Worm (Caenorhabditis elegans) whole organism, young adult: ENCODE results near the gene rps-4.

Source experiments
- B0336.3 ChIP-seq: fragments of 200-800 bp; sonication (Bioruptor generic); IDR thresholded peaks from 2 replicates; pipeline ENCODE4 v1.3.6; 2022; ENCODE audit warnings: missing genetic modification characterization, missing compliant biosample characterization
- F10E7.11 ChIP-seq: sonication (generic microtip); optimal IDR thresholded peaks from 2 replicates; lab custom pipeline; 2017; ENCODE audit warnings: mild to moderate bottlenecking, missing genetic modification characterization, moderate library complexity, missing compliant biosample characterization
- F22D6.2 ChIP-seq: sonication (generic microtip); optimal IDR thresholded peaks from 2 replicates; lab custom pipeline; 2016; ENCODE audit warnings: mild to moderate bottlenecking, missing genetic modification characterization, missing compliant biosample characterization
- F49E8.2 ChIP-seq: sonication (generic microtip); optimal IDR thresholded peaks from 3 replicates; lab custom pipeline; 2017; ENCODE audit warnings: missing genetic modification characterization, mild to moderate bottlenecking, missing compliant biosample characterization, antibody characterized with exemption, moderate library complexity; ENCODE audit not compliant: insufficient read depth
- F57A8.1 ChIP-seq: fragments of 200-800 bp; sonication (Bioruptor generic); optimal IDR thresholded peaks from 2 replicates; lab custom pipeline; 2018; ENCODE audit warnings: mild to moderate bottlenecking, missing genetic modification characterization, moderate library complexity, missing compliant biosample characterization
- F57C9.4 ChIP-seq: sonication (generic microtip); optimal IDR thresholded peaks from 2 replicates; lab custom pipeline; 2017; ENCODE audit warnings: mild to moderate bottlenecking, missing genetic modification characterization, missing compliant biosample characterization
- K12H6.12 ChIP-seq: fragments of 200-800 bp; sonication (Bioruptor generic); optimal IDR thresholded peaks from 2 replicates; lab custom pipeline; 2018; ENCODE audit warnings: mild to moderate bottlenecking, missing genetic modification characterization, missing compliant biosample characterization
- attf-3 ChIP-seq: fragments of 200-800 bp; sonication (Bioruptor generic); conservative IDR thresholded peaks from 2 replicates; pipeline ENCODE4 v1.3.6; 2022; ENCODE audit warnings: missing genetic modification reagents, missing genetic modification characterization, missing compliant biosample characterization
- cebp-1 ChIP-seq, 2 experiments: fragments of 200-800 bp in 1 of 2; sonication (Bioruptor generic) in 1 of 2; sonication (generic microtip) in 1 of 2; IDR thresholded peaks in 1 of 2; optimal IDR thresholded peaks in 1 of 2; 2 replicates each; pipeline versions ENCODE4 v1.3.6 to Lab custom; 2017 to 2022; ENCODE audit warnings: missing compliant biosample characterization in 2 of 2, missing genetic modification characterization in 2 of 2, mild to moderate bottlenecking in 1 of 2, missing genetic modification reagents in 1 of 2, moderate library complexity in 1 of 2
- ceh-91 ChIP-seq: fragments of 200-800 bp; sonication (Bioruptor generic); IDR thresholded peaks from 2 replicates; pipeline ENCODE4 v1.3.6; 2022; ENCODE audit warnings: missing genetic modification reagents, missing genetic modification characterization, missing compliant biosample characterization
- die-1 ChIP-seq: sonication (generic microtip); optimal IDR thresholded peaks from 2 replicates; lab custom pipeline; 2016; ENCODE audit warnings: missing genotype, mild to moderate bottlenecking, missing genetic modification characterization, missing compliant biosample characterization
- efl-1 ChIP-seq: fragments of 150-350 bp; optimal IDR thresholded peaks from 2 replicates; lab custom pipeline; 2014; ENCODE audit warnings: missing biosample characterization, missing genetic modification reagents, missing genetic modification characterization
- egrh-3 ChIP-seq: fragments of 200-800 bp; sonication (Bioruptor generic); IDR thresholded peaks from 2 replicates; pipeline ENCODE4 v1.3.6; 2022; ENCODE audit warnings: missing genetic modification reagents, missing genetic modification characterization, missing compliant biosample characterization
- gei-17 ChIP-seq: fragments of 200-800 bp; sonication (Bioruptor generic); optimal IDR thresholded peaks from 2 replicates; lab custom pipeline; 2018; ENCODE audit warnings: mild to moderate bottlenecking, missing genetic modification characterization, missing compliant biosample characterization
- him-1 ChIP-seq: sonication (generic microtip); optimal IDR thresholded peaks from 2 replicates; lab custom pipeline; 2016; ENCODE audit warnings: missing genotype, missing genetic modification reagents, missing genetic modification characterization, missing compliant biosample characterization
- lin-35 ChIP-seq, 3 experiments: fragments of 150-350 bp in 2 of 3; sonication (generic microtip) in 1 of 3; optimal IDR thresholded peaks; 2 replicates each; lab custom pipeline; 2014 to 2018; ENCODE audit warnings: missing biosample characterization in 3 of 3, missing genetic modification characterization in 3 of 3, missing genetic modification reagents in 3 of 3
- madf-6 ChIP-seq: fragments of 200-800 bp; sonication (Bioruptor generic); IDR thresholded peaks from 2 replicates; pipeline ENCODE4 v1.3.6; 2022; ENCODE audit warnings: missing genetic modification reagents, missing genetic modification characterization, missing compliant biosample characterization
- mel-28 ChIP-seq: sonication (generic microtip); optimal IDR thresholded peaks from 2 replicates; lab custom pipeline; 2016; ENCODE audit warnings: borderline replicate concordance, mild to moderate bottlenecking, missing genetic modification characterization, missing compliant biosample characterization
- mes-4 ChIP-seq: sonication (generic microtip); optimal IDR thresholded peaks from 2 replicates; lab custom pipeline; 2016; ENCODE audit warnings: missing genotype, missing genetic modification characterization, missing compliant biosample characterization
- nfyb-1 ChIP-seq: fragments of 200-800 bp; sonication (Bioruptor generic); IDR thresholded peaks from 2 replicates; pipeline ENCODE4 v1.3.6; 2022; ENCODE audit warnings: missing genetic modification reagents, missing genetic modification characterization, missing compliant biosample characterization
- nhr-179 ChIP-seq: sonication (generic microtip); optimal IDR thresholded peaks from 2 replicates; lab custom pipeline; 2016; ENCODE audit warnings: mild to moderate bottlenecking, missing genetic modification characterization, missing compliant biosample characterization
- nhr-80 ChIP-seq: sonication (generic microtip); optimal IDR thresholded peaks from 2 replicates; lab custom pipeline; 2016; ENCODE audit warnings: missing genetic modification characterization, missing compliant biosample characterization
- repo-1 ChIP-seq: sonication (generic microtip); optimal IDR thresholded peaks from 2 replicates; lab custom pipeline; 2017; ENCODE audit warnings: mild to moderate bottlenecking, missing genetic modification characterization, missing compliant biosample characterization
- rpc-1 ChIP-seq, 2 experiments: fragments of 150-350 bp in 1 of 2; sonication (generic microtip) in 1 of 2; optimal IDR thresholded peaks; 2 replicates each; lab custom pipeline; 2014 to 2018; ENCODE audit warnings: missing biosample characterization in 1 of 2, missing genetic modification characterization in 1 of 2, missing genetic modification reagents in 1 of 2, missing genotype in 1 of 2
- snpc-1.3 ChIP-seq: sonication (generic microtip); optimal IDR thresholded peaks from 2 replicates; lab custom pipeline; 2017; ENCODE audit warnings: missing genetic modification characterization, mild to moderate bottlenecking, missing compliant biosample characterization, antibody characterized with exemption, moderate library complexity, missing genotype, missing genetic modification reagents; ENCODE audit not compliant: insufficient read depth
- snpc-4 ChIP-seq, 5 experiments: fragments of 150-350 bp in 1 of 5; sonication (generic microtip) in 4 of 5; optimal IDR thresholded peaks; 2 replicates each; lab custom pipeline; 2014 to 2018; ENCODE audit warnings: missing genetic modification characterization in 5 of 5, missing biosample characterization in 3 of 5, antibody characterized with exemption in 2 of 5, mild to moderate bottlenecking in 2 of 5, missing compliant biosample characterization in 2 of 5, missing genotype in 2 of 5, moderate library complexity in 2 of 5, missing genetic modification reagents in 1 of 5
- sptf-2 ChIP-seq: fragments of 200-800 bp; sonication (Bioruptor generic); optimal IDR thresholded peaks from 2 replicates; lab custom pipeline; 2018; ENCODE audit warnings: mild to moderate bottlenecking, missing genetic modification characterization, missing compliant biosample characterization
- tlf-1 ChIP-seq: fragments of 200-800 bp; sonication (Bioruptor generic); optimal IDR thresholded peaks from 2 replicates; lab custom pipeline; 2018; ENCODE audit warnings: mild to moderate bottlenecking, missing genetic modification characterization, missing compliant biosample characterization
- unc-62 ChIP-seq: fragments of 150-350 bp; optimal IDR thresholded peaks from 2 replicates; lab custom pipeline; 2014; ENCODE audit warnings: missing biosample characterization, missing genetic modification reagents, missing genetic modification characterization
- zfh-2 ChIP-seq: fragments of 200-800 bp; sonication (Bioruptor generic); conservative IDR thresholded peaks from 2 replicates; pipeline ENCODE4 v1.3.6; 2022; ENCODE audit warnings: missing genetic modification reagents, missing genetic modification characterization, missing compliant biosample characterization
- ztf-18 ChIP-seq: sonication (generic microtip); optimal IDR thresholded peaks from 2 replicates; lab custom pipeline; 2016; ENCODE audit warnings: missing genotype, mild to moderate bottlenecking, missing genetic modification characterization, missing compliant biosample characterization
- ztf-3 ChIP-seq: fragments of 200-800 bp; sonication (Bioruptor generic); optimal IDR thresholded peaks from 2 replicates; lab custom pipeline; 2018; ENCODE audit warnings: mild to moderate bottlenecking, missing genetic modification characterization, missing compliant biosample characterization

rps-4 gene

DNA sequence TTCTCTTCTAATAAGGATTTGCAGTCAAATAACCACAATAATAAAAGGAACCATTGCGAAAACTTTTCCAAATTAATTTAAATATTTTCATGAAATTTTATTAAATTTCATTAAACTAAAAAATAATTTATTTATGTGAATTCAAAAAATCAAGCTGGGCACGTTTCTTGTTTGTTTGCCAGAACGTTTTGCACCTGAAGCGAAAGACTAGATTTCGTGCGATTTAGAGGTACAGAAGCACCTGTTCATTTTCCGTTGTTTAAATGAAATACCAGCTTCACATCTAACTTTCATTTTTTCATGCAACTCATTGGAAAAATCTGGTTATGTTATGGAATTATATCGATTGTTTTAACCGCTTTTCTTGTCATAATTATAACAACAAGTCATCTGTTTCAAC lies 12.4 kb downstream of the rps-4 start, which contains the start of gene srg-48 (continued):
- TF ChIP-seq nhr-80: no peak

DNA sequence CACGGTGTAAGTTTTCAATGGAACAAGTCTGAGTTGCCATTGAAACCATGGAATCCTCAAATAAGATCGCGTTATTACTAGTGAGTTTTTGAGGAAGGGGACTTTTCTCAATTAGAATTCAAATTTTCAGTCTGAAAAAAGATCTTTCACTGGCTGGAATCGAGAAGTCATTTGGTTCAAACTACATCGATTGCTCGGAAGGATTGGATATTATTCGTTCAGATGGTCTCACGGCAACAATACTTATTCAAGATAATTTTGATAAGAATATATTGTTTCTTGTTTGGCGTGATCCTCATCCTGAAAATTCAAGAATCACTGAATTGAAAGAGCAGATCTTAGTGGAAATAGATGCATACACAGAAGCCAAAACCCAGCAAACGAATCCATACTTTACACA lies 17.0 kb downstream of the rps-4 start:
- no peak for TF ChIP-seq sptf-2 (GFP tag; lab: Kevin White, UChicago)
- no peak for TF ChIP-seq mel-28 (tag; lab: Kevin White, UChicago)
- TF ChIP-seq F22D6.2 (tag; lab: Kevin White, UChicago): no peak
- TF ChIP-seq, all 124 proteins: peak for 0

DNA sequence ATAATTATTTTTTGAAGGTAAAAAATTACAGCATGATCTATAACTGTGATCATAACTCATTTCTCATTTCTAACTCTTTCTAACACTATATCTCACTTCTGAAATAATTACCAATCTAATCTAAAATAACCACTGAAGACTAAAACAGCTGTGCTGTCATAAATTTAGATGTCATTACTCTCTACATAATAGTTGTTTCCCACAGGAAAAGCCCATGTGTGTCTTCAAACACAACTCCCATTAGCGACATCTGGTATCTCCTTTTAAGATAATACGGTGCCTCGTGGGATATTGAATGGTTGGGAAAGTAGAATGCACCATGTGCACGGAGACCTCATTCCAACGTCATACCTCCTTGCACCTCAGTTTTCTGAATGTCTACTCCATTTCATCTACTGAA lies 19.5 kb downstream of the rps-4 start, which contains the start of gene Y43B11AL.1:
Gene Y43B11AL.1, plus strand, starts transcription at position 301 of the 400 bp plus-strand sequence.
- no peak for TF ChIP-seq snpc-1.3 (tag; lab: Kevin White, UChicago)
- TF ChIP-seq F49E8.2: no peak
- TF ChIP-seq madf-6: no peak

DNA sequence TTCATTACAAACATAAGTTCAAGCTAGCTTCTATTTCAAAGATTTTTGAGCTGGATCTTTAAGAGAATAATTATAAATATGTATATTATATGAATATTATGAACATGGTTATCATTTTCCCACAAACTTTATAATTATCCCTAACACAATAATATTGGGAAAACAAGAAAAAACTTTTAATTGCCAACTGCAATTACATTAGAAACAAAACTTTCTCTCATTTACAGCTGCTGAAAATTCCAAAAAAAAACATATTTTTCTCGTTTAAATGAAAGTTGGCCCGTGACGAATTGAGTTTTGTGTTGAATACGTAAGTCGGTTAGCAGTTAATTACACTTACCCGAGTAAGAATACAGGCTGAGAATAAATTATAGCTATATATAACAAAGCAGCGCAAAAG lies 21.8 kb downstream of the rps-4 start:
- TF ChIP-seq efl-1 (GFP tag; lab: Kevin White, UChicago) (no peak), attf-3 (no peak), F10E7.11 (tag; lab: Kevin White, UChicago) (no peak), nfyb-1 (no peak), nhr-179 (no peak), ztf-3 (GFP tag; lab: Kevin White, UChicago) (no peak), tlf-1 (no peak), ztf-18 (no peak), B0336.3 (GFP tag; lab: Robert Waterston, UW) (no peak), F57A8.1 (GFP tag; lab: Kevin White, UChicago) (no peak), gei-17 (GFP tag; lab: Kevin White, UChicago) (no peak)

DNA sequence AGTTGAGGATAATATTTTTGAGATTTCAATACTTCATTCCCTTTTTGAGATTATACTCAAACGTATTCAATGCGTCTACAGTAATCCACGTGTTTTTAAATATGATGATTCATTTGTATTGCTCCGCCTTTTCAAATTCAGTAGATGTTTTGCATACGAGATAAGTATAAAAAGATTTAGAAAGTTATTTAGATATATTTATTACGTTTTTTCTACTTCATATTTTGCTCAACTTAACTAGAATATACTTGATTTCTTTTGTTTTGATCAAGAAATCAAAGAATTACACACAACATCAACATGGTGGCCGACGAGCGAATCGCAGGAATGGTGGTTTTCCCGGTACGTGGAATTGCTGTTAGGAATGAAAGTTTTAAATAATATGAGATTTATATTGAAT lies 26.8 kb downstream of the rps-4 start, which contains the start of gene srx-50:
Gene srx-50, plus strand, starts transcription at position 301 of the 400 bp plus-strand sequence.
- TF ChIP-seq egrh-3 (GFP tag; lab: Robert Waterston, UW): no peak
- no peak for TF ChIP-seq snpc-1.3 (tag; lab: Kevin White, UChicago)
- no peak for TF ChIP-seq die-1
- TF ChIP-seq mel-28 (tag; lab: Kevin White, UChicago): no peak
- no peak for TF ChIP-seq unc-62 (GFP tag; lab: Kevin White, UChicago)
- TF ChIP-seq mes-4 (tag; lab: Kevin White, UChicago): no peak
- TF ChIP-seq repo-1 (tag; lab: Kevin White, UChicago): no peak
- no peak for TF ChIP-seq him-1 (tag; lab: Kevin White, UChicago)
- TF ChIP-seq snpc-4 (GFP tag; optimal IDR thresholded peaks at IDR 0.05; lab: Kevin White, UChicago): no peak
- TF ChIP-seq snpc-4 (tag; optimal IDR thresholded peaks at IDR 0.05; lab: Kevin White, UChicago): no peak
- no peak for TF ChIP-seq cebp-1 (GFP tag; IDR thresholded peaks at IDR 0.05; lab: Robert Waterston, UW)
- TF ChIP-seq cebp-1 (tag; optimal IDR thresholded peaks at IDR 0.05; lab: Kevin White, UChicago): no peak
- no peak for TF ChIP-seq ceh-91 (GFP tag; lab: Robert Waterston, UW)
- TF ChIP-seq lin-35 (GFP tag; optimal IDR thresholded peaks at IDR 0.05; lab: Kevin White, UChicago): no peak
- TF ChIP-seq nhr-80: no peak
- no peak for TF ChIP-seq K12H6.12 (tag; lab: Kevin White, UChicago)
- TF ChIP-seq rpc-1 (optimal IDR thresholded peaks at IDR 0.05; lab: Kevin White, UChicago): no peak
- TF ChIP-seq rpc-1 (tag; optimal IDR thresholded peaks at IDR 0.05; lab: Kevin White, UChicago): no peak
- no peak for TF ChIP-seq zfh-2 (GFP tag; lab: Robert Waterston, UW)
- no peak for TF ChIP-seq nfyb-1
- no peak for TF ChIP-seq F57C9.4 (tag; lab: Kevin White, UChicago)
